Fruit fly (Drosophila melanogaster): Measurements from ENCODE around the gene MnM.

DNA sequence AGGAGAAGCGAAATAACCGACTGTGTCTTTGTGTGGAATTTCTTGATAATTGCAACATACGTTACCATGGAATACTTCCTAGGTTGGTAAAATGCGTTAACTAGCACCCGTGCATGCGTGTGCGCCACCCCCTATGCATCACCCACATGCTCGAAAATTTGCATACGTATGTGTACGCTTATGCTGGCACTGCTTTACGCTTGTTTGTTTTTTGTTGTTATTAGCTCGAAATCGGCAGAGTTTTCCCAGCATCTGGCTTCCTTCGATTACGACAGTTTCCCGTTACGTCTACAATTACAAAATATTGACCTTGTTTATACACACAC lies 48.0 kb upstream of the MnM start:
- TF ChIP-seq Snoo (tag; optimal IDR thresholded peaks at IDR 0.05) (no peak), CG13204 (GFP tag; optimal IDR thresholded peaks at IDR 0.05) (no peak), CG4496 (GFP tag; IDR thresholded peaks at IDR 0.05) (no peak), CG34367 (tag; optimal IDR thresholded peaks at IDR 0.05) (no peak)
